Worm (Caenorhabditis elegans) whole organism, L4 larva: ENCODE measurements around the gene snet-1.

Experiments
- D1046.2 ChIP-seq: fragments of 200-800 bp; sonication (Bioruptor generic); IDR thresholded peaks from 2 replicates; pipeline ENCODE4 v1.3.6; 2022; ENCODE audit warnings: missing genetic modification characterization, missing compliant biosample characterization
- F10B5.3 ChIP-seq: sonication (generic microtip); optimal IDR thresholded peaks from 2 replicates; lab custom pipeline; 2016; ENCODE audit warnings: mild to moderate bottlenecking, missing genetic modification characterization, missing compliant biosample characterization
- F37D6.2 ChIP-seq: sonication (generic microtip); optimal IDR thresholded peaks from 2 replicates; lab custom pipeline; 2016; ENCODE audit warnings: mild to moderate bottlenecking, missing genetic modification characterization, missing compliant biosample characterization
- F44E2.7 ChIP-seq: fragments of 200-800 bp; sonication (Bioruptor generic); IDR thresholded peaks from 2 replicates; pipeline ENCODE4 v2.1.2; 2022; ENCODE audit warnings: missing genetic modification characterization, missing compliant biosample characterization
- T26A8.4 ChIP-seq: fragments of 200-800 bp; sonication (Bioruptor generic); IDR thresholded peaks from 2 replicates; pipeline ENCODE4 v1.3.6; 2022; ENCODE audit warnings: missing genetic modification characterization, missing compliant biosample characterization
- Y48G9A.11 ChIP-seq: fragments of 200-800 bp; sonication (Bioruptor generic); IDR thresholded peaks from 2 replicates; pipeline ENCODE4 v1.3.6; 2022; ENCODE audit warnings: missing genetic modification reagents, missing genetic modification characterization, missing compliant biosample characterization
- Y5F2A.4 ChIP-seq: fragments of 200-800 bp; sonication (Bioruptor generic); optimal IDR thresholded peaks from 2 replicates; lab custom pipeline; 2018; ENCODE audit warnings: mild to moderate bottlenecking, missing genetic modification characterization, missing compliant biosample characterization
- ZK546.5 ChIP-seq, 2 experiments: sonication (generic microtip); optimal IDR thresholded peaks; 2 replicates each; lab custom pipeline; 2017; ENCODE audit warnings: missing biosample characterization in 2 of 2, missing genetic modification characterization in 2 of 2
- aha-1 ChIP-seq: fragments of 150-350 bp; peaks from one replicate; lab custom pipeline; 2014; ENCODE audit warnings: missing biosample characterization, missing genetic modification characterization
- aly-2 ChIP-seq: sonication (generic microtip); optimal IDR thresholded peaks from 2 replicates; lab custom pipeline; 2018; ENCODE audit warnings: missing biosample characterization, missing genetic modification characterization
- ama-1 ChIP-seq: fragments of 150-350 bp; optimal IDR thresholded peaks from 2 replicates; lab custom pipeline; 2014; ENCODE audit warnings: inconsistent platforms, mixed read lengths
- arid-1 ChIP-seq: fragments of 200-800 bp; sonication (Bioruptor generic); conservative IDR thresholded peaks from 2 replicates; pipeline ENCODE4 v1.3.6; 2022; ENCODE audit warnings: missing genetic modification reagents, missing genetic modification characterization, missing compliant biosample characterization
- attf-4 ChIP-seq: sonication (generic microtip); optimal IDR thresholded peaks from 3 replicates; lab custom pipeline; 2017; ENCODE audit warnings: missing biosample characterization, missing genetic modification characterization
- ceh-20 ChIP-seq: fragments of 200-800 bp; sonication (Bioruptor generic); IDR thresholded peaks from 2 replicates; pipeline ENCODE4 v1.3.6; 2022; ENCODE audit warnings: missing genetic modification reagents, missing genetic modification characterization, missing compliant biosample characterization
- ceh-62 ChIP-seq: sonication (generic microtip); optimal IDR thresholded peaks from 2 replicates; lab custom pipeline; 2017; ENCODE audit warnings: missing biosample characterization, missing genetic modification characterization
- ceh-82 ChIP-seq: sonication (generic microtip); optimal IDR thresholded peaks from 2 replicates; lab custom pipeline; 2017; ENCODE audit warnings: missing biosample characterization, missing genetic modification characterization
- ces-1 ChIP-seq: fragments of 150-350 bp; sonication (generic microtip); optimal IDR thresholded peaks from 4 replicates; lab custom pipeline; 2014; ENCODE audit warnings: missing biosample characterization, missing genetic modification reagents, missing genetic modification characterization
- ctbp-1 ChIP-seq: fragments of 200-800 bp; sonication (Bioruptor generic); IDR thresholded peaks from 2 replicates; pipeline ENCODE4 v1.3.6; 2022; ENCODE audit warnings: missing genetic modification reagents, missing genetic modification characterization, missing compliant biosample characterization
- daf-12 ChIP-seq: fragments of 150-350 bp; optimal IDR thresholded peaks from 2 replicates; lab custom pipeline; 2014; ENCODE audit warnings: missing biosample characterization, missing genetic modification reagents, missing genetic modification characterization
- dmd-6 ChIP-seq: fragments of 200-800 bp; sonication (Bioruptor generic); IDR thresholded peaks from 2 replicates; pipeline ENCODE4 v1.3.6; 2022; ENCODE audit warnings: missing genetic modification reagents, missing genetic modification characterization, missing compliant biosample characterization
- dmd-9 ChIP-seq: fragments of 200-800 bp; sonication (Bioruptor generic); IDR thresholded peaks from 2 replicates; pipeline ENCODE4 v1.3.6; 2022; ENCODE audit warnings: missing genetic modification reagents, missing genetic modification characterization, missing compliant biosample characterization
- dve-1 ChIP-seq: sonication (generic microtip); optimal IDR thresholded peaks from 2 replicates; lab custom pipeline; 2017; ENCODE audit warnings: antibody characterized with exemption, mild to moderate bottlenecking, missing genetic modification characterization, missing compliant biosample characterization; ENCODE audit not compliant: insufficient read depth
- fkh-10 ChIP-seq: fragments of 150-350 bp; optimal IDR thresholded peaks from 2 replicates; lab custom pipeline; 2014; ENCODE audit warnings: missing biosample characterization, missing genetic modification reagents, missing genetic modification characterization
- gei-8 ChIP-seq: fragments of 200-800 bp; sonication (Bioruptor generic); optimal IDR thresholded peaks from 2 replicates; lab custom pipeline; 2018; ENCODE audit warnings: mild to moderate bottlenecking, missing genetic modification characterization, missing compliant biosample characterization
- hif-1 ChIP-seq, 2 experiments: sonication (generic microtip); optimal IDR thresholded peaks; 2 replicates each; lab custom pipeline; 2016 to 2017; ENCODE audit warnings: missing compliant biosample characterization in 2 of 2, missing genetic modification characterization in 2 of 2, missing genetic modification reagents in 2 of 2, missing genotype in 2 of 2, mild to moderate bottlenecking in 1 of 2
- hlh-30 ChIP-seq: sonication (generic microtip); optimal IDR thresholded peaks from 2 replicates; lab custom pipeline; 2017; ENCODE audit warnings: antibody characterized with exemption, mild to moderate bottlenecking, missing genetic modification characterization, missing compliant biosample characterization; ENCODE audit not compliant: insufficient read depth
- lim-7 ChIP-seq: fragments of 200-800 bp; sonication (Bioruptor generic); IDR thresholded peaks from 2 replicates; pipeline ENCODE4 v1.3.6; 2022; ENCODE audit warnings: missing genetic modification characterization, missing compliant biosample characterization
- lin-1 ChIP-seq: fragments of 200-800 bp; sonication (Bioruptor generic); IDR thresholded peaks from 2 replicates; pipeline ENCODE4 v1.3.6; 2022; ENCODE audit warnings: missing genetic modification reagents, missing genetic modification characterization, missing compliant biosample characterization
- lin-13 ChIP-seq: fragments of 150-350 bp; optimal IDR thresholded peaks from 2 replicates; lab custom pipeline; 2014; ENCODE audit warnings: missing biosample characterization, missing genetic modification reagents, missing genetic modification characterization
- lin-38 ChIP-seq: fragments of 200-800 bp; sonication (Bioruptor generic); IDR thresholded peaks from 2 replicates; pipeline ENCODE4 v1.3.6; 2022; ENCODE audit warnings: missing genetic modification reagents, missing genetic modification characterization, missing compliant biosample characterization
- lin-39 ChIP-seq: fragments of 150-350 bp; optimal IDR thresholded peaks from 2 replicates; lab custom pipeline; 2014; ENCODE audit warnings: missing biosample characterization, missing genetic modification reagents, missing genetic modification characterization
- madf-5 ChIP-seq, 2 experiments: fragments of 200-800 bp; sonication (Bioruptor generic); IDR thresholded peaks; 2 replicates each; pipeline ENCODE4 v1.3.6; 2022; ENCODE audit warnings: missing compliant biosample characterization in 2 of 2, missing genetic modification characterization in 2 of 2
- mdl-1 ChIP-seq, 2 experiments: fragments of 150-350 bp in 1 of 2; sonication (generic microtip) in 1 of 2; optimal IDR thresholded peaks; 2 replicates each; lab custom pipeline; 2014 to 2017; ENCODE audit warnings: missing biosample characterization in 2 of 2, missing genetic modification characterization in 2 of 2
- mes-2 ChIP-seq: sonication (generic microtip); optimal IDR thresholded peaks from 2 replicates; lab custom pipeline; 2016; ENCODE audit warnings: missing genotype, mild to moderate bottlenecking, missing genetic modification characterization, missing compliant biosample characterization; ENCODE audit not compliant: poor library complexity, severe bottlenecking
- mxl-2 ChIP-seq: fragments of 200-800 bp; sonication (Bioruptor generic); conservative IDR thresholded peaks from 2 replicates; pipeline ENCODE4 v1.3.6; 2022; ENCODE audit warnings: missing genetic modification reagents, missing genetic modification characterization, missing compliant biosample characterization
- mxl-3 ChIP-seq: fragments of 200-800 bp; sonication (Bioruptor generic); optimal IDR thresholded peaks from 2 replicates; lab custom pipeline; 2018; ENCODE audit warnings: mild to moderate bottlenecking, missing genetic modification characterization, missing compliant biosample characterization
- nhr-102 ChIP-seq: sonication (generic microtip); optimal IDR thresholded peaks from 2 replicates; lab custom pipeline; 2016; ENCODE audit warnings: mild to moderate bottlenecking, missing genetic modification characterization, moderate library complexity, missing compliant biosample characterization
- nhr-111 ChIP-seq: fragments of 200-800 bp; sonication (Bioruptor generic); optimal IDR thresholded peaks from 2 replicates; lab custom pipeline; 2018; ENCODE audit warnings: mild to moderate bottlenecking, missing genetic modification characterization, missing compliant biosample characterization
- nhr-41 ChIP-seq: fragments of 200-800 bp; sonication (Bioruptor generic); IDR thresholded peaks from 2 replicates; pipeline ENCODE4 v1.3.6; 2022; ENCODE audit warnings: missing genetic modification reagents, missing genetic modification characterization, missing compliant biosample characterization
- nhr-48 ChIP-seq: sonication (generic microtip); optimal IDR thresholded peaks from 2 replicates; lab custom pipeline; 2016; ENCODE audit warnings: mild to moderate bottlenecking, missing genetic modification characterization, missing compliant biosample characterization
- pha-4 ChIP-seq, 2 experiments: fragments of 150-350 bp in 1 of 2; fragments of 200-800 bp in 1 of 2; sonication (Bioruptor generic) in 1 of 2; IDR thresholded peaks in 1 of 2; optimal IDR thresholded peaks in 1 of 2; 2 replicates each; pipeline versions ENCODE4 v1.3.6 to Lab custom; 2014 to 2022; ENCODE audit warnings: missing genetic modification characterization in 2 of 2, missing genetic modification reagents in 2 of 2, missing biosample characterization in 1 of 2, missing compliant biosample characterization in 1 of 2
- saeg-2 ChIP-seq: fragments of 200-800 bp; sonication (Bioruptor generic); IDR thresholded peaks from 2 replicates; pipeline ENCODE4 v1.3.6; 2022; ENCODE audit warnings: missing genetic modification reagents, missing genetic modification characterization, missing compliant biosample characterization
- sdz-12 ChIP-seq: fragments of 200-800 bp; sonication (Bioruptor generic); optimal IDR thresholded peaks from 2 replicates; lab custom pipeline; 2018; ENCODE audit warnings: mild to moderate bottlenecking, missing genetic modification characterization, missing compliant biosample characterization
- skn-1 ChIP-seq: fragments of 150-350 bp; optimal IDR thresholded peaks from 2 replicates; lab custom pipeline; 2014; ENCODE audit warnings: missing biosample characterization, missing genetic modification characterization
- spr-3 ChIP-seq: fragments of 200-800 bp; sonication (Bioruptor generic); optimal IDR thresholded peaks from 2 replicates; lab custom pipeline; 2018; ENCODE audit warnings: mild to moderate bottlenecking, missing genetic modification characterization, missing compliant biosample characterization
- unc-130 ChIP-seq: sonication (generic microtip); optimal IDR thresholded peaks from 2 replicates; lab custom pipeline; 2016; ENCODE audit warnings: missing genetic modification reagents, missing genetic modification characterization, missing compliant biosample characterization
- zfp-2 ChIP-seq: sonication (generic microtip); optimal IDR thresholded peaks from 2 replicates; lab custom pipeline; 2016; ENCODE audit warnings: mild to moderate bottlenecking, missing genetic modification characterization, missing compliant biosample characterization
- ztf-7 ChIP-seq: fragments of 150-350 bp; optimal IDR thresholded peaks from 2 replicates; lab custom pipeline; 2014; ENCODE audit warnings: missing biosample characterization, missing genetic modification characterization

snet-1 gene

DNA sequence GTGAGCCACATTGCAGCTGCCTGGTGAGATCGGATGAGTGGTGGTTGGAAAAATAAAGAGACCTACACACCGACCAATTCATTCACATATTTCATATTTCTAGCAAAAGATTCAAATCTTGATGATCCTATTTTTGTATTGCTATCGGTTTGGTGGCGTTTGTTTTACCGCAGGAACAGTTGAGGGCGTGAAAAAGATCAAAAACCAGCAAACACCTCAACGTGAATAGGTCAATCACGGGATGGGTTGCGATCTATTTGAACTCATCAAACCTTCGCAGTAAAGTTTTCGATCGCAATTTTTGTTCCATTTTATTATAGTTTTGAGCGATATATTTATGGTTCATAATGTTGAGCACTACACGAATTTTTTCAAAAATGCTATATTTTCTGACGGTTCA, 33.1 kb upstream of the snet-1 start:
- TF ChIP-seq hlh-30 (tag; lab: Kevin White, UChicago) (no peak), aha-1 (tag; lab: Kevin White, UChicago) (peak; percentile 95), saeg-2 (no peak)

DNA sequence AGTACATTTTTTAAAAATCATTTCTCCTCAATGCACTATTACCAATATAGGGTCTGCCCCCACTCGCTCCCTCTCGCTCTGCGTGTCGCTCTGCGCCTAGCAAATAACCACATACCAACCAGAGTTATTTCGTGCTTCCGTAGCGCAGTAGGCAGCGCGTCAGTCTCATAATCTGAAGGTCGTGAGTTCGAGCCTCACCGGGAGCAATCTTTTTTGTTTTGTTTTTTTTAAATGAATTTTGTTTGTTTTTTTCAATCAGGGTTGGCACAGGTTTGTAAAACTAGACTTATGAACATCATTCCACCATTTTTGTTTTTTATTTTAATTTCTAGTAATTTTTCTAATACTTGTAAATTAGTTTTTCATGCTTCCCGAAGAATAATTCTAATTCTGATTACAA, 28.9 kb upstream of the snet-1 start:
- TF ChIP-seq lim-7 (GFP tag; lab: Robert Waterston, UW) = peak; percentile 97
- no peak for TF ChIP-seq daf-12 (tag; lab: Kevin White, UChicago)
- no peak for TF ChIP-seq nhr-102 (tag; lab: Kevin White, UChicago)
- peak in 1 of 2 experiments; percentile 20 for TF ChIP-seq mdl-1 (tag; optimal IDR thresholded peaks at IDR 0.05; lab: Kevin White, UChicago)
- TF ChIP-seq attf-4 (tag; lab: Kevin White, UChicago) = no peak
- TF ChIP-seq hif-1 (tag; optimal IDR thresholded peaks at IDR 0.05; lab: Kevin White, UChicago) = peak in 1 of 2 experiments; percentile 62
- peak; percentile 89 for TF ChIP-seq pha-4 (GFP tag; IDR thresholded peaks at IDR 0.05; lab: Robert Waterston, UW)
- no peak for TF ChIP-seq pha-4 (tag; optimal IDR thresholded peaks at IDR 0.05; lab: Kevin White, UChicago)
- peak; percentile 84 for TF ChIP-seq ceh-20 (GFP tag; lab: Robert Waterston, UW)
- peak; percentile 79; the same call in 1 of the 2 replicates for TF ChIP-seq saeg-2
- TF ChIP-seq ama-1 (lab: Kevin White, UChicago) = no peak
- peak; percentile 84 for TF ChIP-seq dmd-9 (GFP tag; lab: Robert Waterston, UW)
- TF ChIP-seq arid-1 (GFP tag; lab: Robert Waterston, UW) = peak; percentile 88
- TF ChIP-seq aha-1 (tag; lab: Kevin White, UChicago) = peak; percentile 68
- TF ChIP-seq D1046.2 (GFP tag; lab: Robert Waterston, UW) = peak; percentile 92
- TF ChIP-seq ceh-62 (tag; lab: Kevin White, UChicago) = no peak
- peak; percentile 59 for TF ChIP-seq gei-8 (GFP tag; lab: Kevin White, UChicago)
- TF ChIP-seq ZK546.5 (tag; optimal IDR thresholded peaks at IDR 0.05; lab: Kevin White, UChicago) = no peak
- peak; percentile 65 for TF ChIP-seq dve-1 (tag; lab: Kevin White, UChicago)
- TF ChIP-seq ztf-7 (tag; lab: Kevin White, UChicago) = peak; percentile 59
- peak; percentile 51 for TF ChIP-seq spr-3 (GFP tag; lab: Kevin White, UChicago)
- TF ChIP-seq madf-5 (GFP tag; IDR thresholded peaks at IDR 0.05; lab: Robert Waterston, UW) = peak in 1 of 2 experiments; percentile 56; a peak in 1 of 4 replicates
- peak; percentile 71 for TF ChIP-seq unc-130 (GFP tag; lab: Kevin White, UChicago)
- TF ChIP-seq mxl-3 (GFP tag; lab: Kevin White, UChicago) = peak; percentile 41
- TF ChIP-seq dmd-6 = peak; percentile 78
- no peak for TF ChIP-seq lin-13 (GFP tag; lab: Kevin White, UChicago)
- peak; percentile 85 for TF ChIP-seq nhr-41 (GFP tag; lab: Robert Waterston, UW)
- TF ChIP-seq aly-2 (tag; lab: Kevin White, UChicago) = no peak
- no peak for TF ChIP-seq lin-39 (tag; lab: Kevin White, UChicago)
- TF ChIP-seq Y5F2A.4 (GFP tag; lab: Kevin White, UChicago) = peak; percentile 67
- no peak for TF ChIP-seq skn-1 (tag; lab: Kevin White, UChicago)
- peak; percentile 52; the same call in 1 of the 2 replicates for TF ChIP-seq mxl-2
- peak; percentile 81 for TF ChIP-seq lin-38 (GFP tag; lab: Robert Waterston, UW)
- peak; percentile 73 for TF ChIP-seq nhr-111 (GFP tag; lab: Kevin White, UChicago)
- peak; percentile 63 for TF ChIP-seq nhr-48 (tag; lab: Kevin White, UChicago)
- TF ChIP-seq ceh-82 = no peak
- TF ChIP-seq zfp-2 (tag; lab: Kevin White, UChicago) = peak; percentile 20
- peak; percentile 85 for TF ChIP-seq mes-2 (tag; lab: Kevin White, UChicago)
- TF ChIP-seq F37D6.2 (tag; lab: Kevin White, UChicago) = peak; percentile 60
- TF ChIP-seq F10B5.3 = peak; percentile 46
- TF ChIP-seq F44E2.7 = peak; percentile 83; the same call in 1 of the 2 replicates
- TF ChIP-seq lin-1 (GFP tag; lab: Robert Waterston, UW) = peak; percentile 87
- peak; percentile 3 for TF ChIP-seq fkh-10
- peak; percentile 93 for TF ChIP-seq ctbp-1
- TF ChIP-seq Y48G9A.11 (GFP tag; lab: Robert Waterston, UW) = peak; percentile 64; the same call in 1 of the 2 replicates
- peak; percentile 81 for TF ChIP-seq T26A8.4 (GFP tag; lab: Robert Waterston, UW)
- peak; percentile 10 for TF ChIP-seq ces-1
- no peak for TF ChIP-seq sdz-12
